Worm (Caenorhabditis elegans): ENCODE measurements around the gene F54D5.3.

DNA sequence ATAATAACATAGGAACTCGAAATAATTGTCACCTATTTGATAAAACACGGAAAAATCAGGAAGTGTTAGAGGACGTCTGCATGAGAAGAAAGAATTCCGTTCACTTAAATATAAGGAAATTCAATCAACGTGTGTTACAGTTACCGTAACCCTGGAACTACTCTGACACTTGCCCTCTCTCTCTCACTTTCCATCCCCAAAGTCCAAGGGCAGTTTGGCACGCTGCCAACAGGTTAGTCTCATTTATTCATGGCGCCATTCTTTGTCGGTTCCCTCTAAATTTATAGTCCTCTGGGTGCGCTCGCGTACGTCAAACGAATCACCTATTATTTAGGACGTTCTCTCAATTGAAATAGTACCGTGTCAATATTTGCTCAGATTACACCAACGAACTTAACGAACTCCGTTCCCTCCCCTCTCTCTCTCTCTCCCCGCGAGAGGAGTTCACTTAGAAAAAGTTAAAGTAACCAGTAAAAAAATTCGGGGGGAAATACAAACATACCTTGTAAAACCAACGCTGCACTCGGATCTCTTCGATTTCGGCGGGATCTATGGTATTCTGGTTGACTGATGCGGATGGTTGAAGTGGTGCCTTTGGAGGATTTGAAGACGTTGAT is 49.1 kb downstream of the F54D5.3 start:
- no peak for TF ChIP-seq scrt-1 (GFP tag; IDR thresholded peaks at IDR 0.05)
- TF ChIP-seq tra-4 (tag; optimal IDR thresholded peaks at IDR 0.05): no peak
- TF ChIP-seq hmg-4 (GFP tag; optimal IDR thresholded peaks at IDR 0.05): no peak
- no peak for TF ChIP-seq hnd-1 (tag; optimal IDR thresholded peaks at IDR 0.05)
- TF ChIP-seq sea-1 (GFP tag; conservative IDR thresholded peaks at IDR 0.05): no peak
- TF ChIP-seq flt-1 (GFP tag; IDR thresholded peaks at IDR 0.05): no peak
- no peak for TF ChIP-seq F13C5.2 (tag; optimal IDR thresholded peaks at IDR 0.05)
